Worm (Caenorhabditis elegans) whole organism, mixed stage, embryonic: ENCODE results near the gene C15F1.1.

Source experiments
- M03D4.4 ChIP-seq: sonication (generic microtip); optimal IDR thresholded peaks from 2 replicates; lab custom pipeline; 2017; ENCODE audit warnings: mild to moderate bottlenecking, missing genetic modification characterization, missing compliant biosample characterization
- bed-3 ChIP-seq: fragments of 200-800 bp; sonication (Bioruptor generic); optimal IDR thresholded peaks from 3 replicates; lab custom pipeline; 2018; ENCODE audit warnings: mild to moderate bottlenecking, missing genetic modification characterization, moderate library complexity, missing compliant biosample characterization
- blmp-1 ChIP-seq: fragments of 150-350 bp; optimal IDR thresholded peaks from 2 replicates; lab custom pipeline; 2014; ENCODE audit warnings: missing biosample characterization, missing genetic modification characterization
- ceh-43 ChIP-seq: fragments of 200-800 bp; sonication (Bioruptor generic); optimal IDR thresholded peaks from 2 replicates; lab custom pipeline; 2018; ENCODE audit warnings: mild to moderate bottlenecking, missing genetic modification characterization, moderate library complexity, missing compliant biosample characterization
- ceh-83 ChIP-seq: fragments of 200-800 bp; sonication (Bioruptor generic); optimal IDR thresholded peaks from 2 replicates; lab custom pipeline; 2018; ENCODE audit warnings: mild to moderate bottlenecking, missing genetic modification characterization, missing compliant biosample characterization
- ces-1 ChIP-seq: fragments of 150-350 bp; optimal IDR thresholded peaks from 2 replicates; lab custom pipeline; 2014; ENCODE audit warnings: missing biosample characterization, missing genetic modification reagents, missing genetic modification characterization
- cnd-1 ChIP-seq: fragments of 200-800 bp; sonication (Bioruptor generic); optimal IDR thresholded peaks from 2 replicates; lab custom pipeline; 2018; ENCODE audit warnings: mild to moderate bottlenecking, missing genetic modification characterization, missing compliant biosample characterization
- drap-1 ChIP-seq: fragments of 200-800 bp; sonication (Bioruptor generic); optimal IDR thresholded peaks from 3 replicates; lab custom pipeline; 2018; ENCODE audit warnings: mild to moderate bottlenecking, missing genetic modification characterization, missing compliant biosample characterization
- elt-1 ChIP-seq: sonication (generic microtip); optimal IDR thresholded peaks from 2 replicates; lab custom pipeline; 2017; ENCODE audit warnings: missing genetic modification characterization, mild to moderate bottlenecking, missing compliant biosample characterization, antibody characterized with exemption, moderate library complexity, borderline replicate concordance; ENCODE audit not compliant: insufficient read depth
- elt-3 ChIP-seq: fragments of 150-350 bp; optimal IDR thresholded peaks from 2 replicates; lab custom pipeline; 2014; ENCODE audit warnings: missing biosample characterization, missing genetic modification characterization
- flh-1 ChIP-seq: fragments of 200-800 bp; sonication (Bioruptor generic); optimal IDR thresholded peaks from 2 replicates; lab custom pipeline; 2018; ENCODE audit warnings: mild to moderate bottlenecking, missing genetic modification characterization, moderate library complexity, missing compliant biosample characterization
- ham-2 ChIP-seq: fragments of 200-800 bp; sonication (Bioruptor generic); optimal IDR thresholded peaks from 2 replicates; lab custom pipeline; 2018; ENCODE audit warnings: mild to moderate bottlenecking, missing genetic modification characterization, missing compliant biosample characterization
- hlh-1 ChIP-seq: fragments of 150-350 bp; optimal IDR thresholded peaks from 2 replicates; lab custom pipeline; 2014; ENCODE audit warnings: missing biosample characterization, missing genetic modification reagents, missing genetic modification characterization
- lin-13 ChIP-seq: fragments of 150-350 bp; optimal IDR thresholded peaks from 2 replicates; lab custom pipeline; 2014; ENCODE audit warnings: missing biosample characterization, missing genetic modification characterization
- lin-32 ChIP-seq: fragments of 200-800 bp; sonication (Bioruptor generic); optimal IDR thresholded peaks from 2 replicates; lab custom pipeline; 2018; ENCODE audit warnings: mild to moderate bottlenecking, missing genetic modification characterization, missing compliant biosample characterization
- lsy-2 ChIP-seq: fragments of 150-350 bp; optimal IDR thresholded peaks from 2 replicates; lab custom pipeline; 2014; ENCODE audit warnings: missing biosample characterization, missing genetic modification characterization
- mab-5 ChIP-seq: fragments of 150-350 bp; optimal IDR thresholded peaks from 2 replicates; lab custom pipeline; 2014; ENCODE audit warnings: missing biosample characterization, missing genetic modification characterization
- mep-1 ChIP-seq: fragments of 150-350 bp; optimal IDR thresholded peaks from 2 replicates; lab custom pipeline; 2017; ENCODE audit warnings: missing biosample characterization, missing genetic modification reagents, missing genetic modification characterization, inconsistent platforms
- mls-2 ChIP-seq: sonication (generic microtip); optimal IDR thresholded peaks from 2 replicates; lab custom pipeline; 2016; ENCODE audit warnings: mild to moderate bottlenecking, missing genetic modification characterization, moderate library complexity, missing compliant biosample characterization
- nhr-12 ChIP-seq: fragments of 150-350 bp; optimal IDR thresholded peaks from 2 replicates; lab custom pipeline; 2014; ENCODE audit warnings: missing biosample characterization, missing genetic modification characterization
- nhr-2 ChIP-seq: fragments of 150-350 bp; optimal IDR thresholded peaks from 2 replicates; lab custom pipeline; 2014; ENCODE audit warnings: missing biosample characterization, missing genetic modification characterization
- nhr-237 ChIP-seq: fragments of 150-350 bp; optimal IDR thresholded peaks from 2 replicates; lab custom pipeline; 2014; ENCODE audit warnings: missing biosample characterization, missing genetic modification characterization
- nhr-28 ChIP-seq: fragments of 150-350 bp; optimal IDR thresholded peaks from 2 replicates; lab custom pipeline; 2014; ENCODE audit warnings: missing biosample characterization, missing genetic modification characterization
- pha-4 ChIP-seq: fragments of 150-350 bp; optimal IDR thresholded peaks from 2 replicates; lab custom pipeline; 2018; ENCODE audit warnings: missing biosample characterization, missing genetic modification reagents, missing genetic modification characterization
- sem-2 ChIP-seq: fragments of 200-800 bp; sonication (Bioruptor generic); optimal IDR thresholded peaks from 2 replicates; lab custom pipeline; 2018; ENCODE audit warnings: mild to moderate bottlenecking, missing genetic modification characterization, missing compliant biosample characterization
- snpc-4 ChIP-seq: fragments of 150-350 bp; optimal IDR thresholded peaks from 2 replicates; lab custom pipeline; 2014; ENCODE audit warnings: missing biosample characterization, missing genetic modification characterization
- sptf-1 ChIP-seq: sonication (generic microtip); optimal IDR thresholded peaks from 2 replicates; lab custom pipeline; 2017; ENCODE audit warnings: mild to moderate bottlenecking, missing genetic modification characterization, moderate library complexity, missing compliant biosample characterization
- tbx-8 ChIP-seq: fragments of 200-800 bp; sonication (Bioruptor generic); optimal IDR thresholded peaks from 2 replicates; lab custom pipeline; 2018; ENCODE audit warnings: mild to moderate bottlenecking, missing genetic modification characterization, moderate library complexity, missing compliant biosample characterization
- unc-120 ChIP-seq: sonication (generic microtip); optimal IDR thresholded peaks from 2 replicates; lab custom pipeline; 2017; ENCODE audit warnings: missing genetic modification characterization, missing compliant biosample characterization; ENCODE audit not compliant: poor library complexity, severe bottlenecking
- unc-39 ChIP-seq: fragments of 150-350 bp; optimal IDR thresholded peaks from 2 replicates; lab custom pipeline; 2014; ENCODE audit warnings: missing biosample characterization, missing genetic modification characterization
- unc-62 ChIP-seq: fragments of 150-350 bp; optimal IDR thresholded peaks from 2 replicates; lab custom pipeline; 2014; ENCODE audit warnings: missing biosample characterization, missing genetic modification reagents, missing genetic modification characterization
- zip-8 ChIP-seq: fragments of 150-350 bp; optimal IDR thresholded peaks from 2 replicates; lab custom pipeline; 2014; ENCODE audit warnings: missing biosample characterization, missing genetic modification characterization
- ztf-11 ChIP-seq: fragments of 150-350 bp; optimal IDR thresholded peaks from 2 replicates; lab custom pipeline; 2014; ENCODE audit warnings: missing biosample characterization, missing genetic modification characterization

The C15F1.1 gene

ce11 chrII:6989830-6990287, at the start of gene C15F1.1:
C15F1.1 (plus strand) TSS chrII:6989880.
- TF ChIP-seq unc-120 (no peak), sptf-1 (tag; lab: Kevin White, UChicago) (no peak), M03D4.4 (tag; lab: Kevin White, UChicago) (no peak), ceh-43 (no peak), unc-39 (tag; lab: Kevin White, UChicago) (no peak), drap-1 (GFP tag; lab: Kevin White, UChicago) (no peak), cnd-1 (tag; lab: Kevin White, UChicago) (no peak), mep-1 (no peak), lin-13 (tag; lab: Kevin White, UChicago) (no peak), nhr-12 (tag; lab: Kevin White, UChicago) (no peak), lin-32 (GFP tag; lab: Kevin White, UChicago) (no peak), lsy-2 (tag; lab: Kevin White, UChicago) (no peak), pha-4 (tag; lab: Kevin White, UChicago) (no peak), tbx-8 (GFP tag; lab: Kevin White, UChicago) (no peak), ham-2 (GFP tag; lab: Kevin White, UChicago) (no peak), nhr-237 (tag; lab: Kevin White, UChicago) (no peak)
- TF ChIP-seq, all 35 proteins: peak for 0

- no peak for TF ChIP-seq drap-1 (GFP tag; lab: Kevin White, UChicago)
- TF ChIP-seq nhr-12 (tag; lab: Kevin White, UChicago) = no peak
- peak; percentile 80 for TF ChIP-seq ces-1 (GFP tag; lab: Kevin White, UChicago)
- TF ChIP-seq sptf-1 (tag; lab: Kevin White, UChicago) = no peak
- no peak for TF ChIP-seq unc-120
- no peak for TF ChIP-seq elt-1 (tag; lab: Kevin White, UChicago)
Observed at ce11 chrII:6940726-6941230, 48.9 kb upstream of the C15F1.1 start.

- TF ChIP-seq flh-1 (GFP tag; lab: Kevin White, UChicago) (no peak), cnd-1 (tag; lab: Kevin White, UChicago) (no peak), ces-1 (GFP tag; lab: Kevin White, UChicago) (peak; percentile 90), zip-8 (no peak)
- TF ChIP-seq, all 35 proteins: peak for 1
Observed at ce11 chrII:6941520-6941919, 48.2 kb upstream of the C15F1.1 start.

ce11 chrII:6943299-6944051, 46.2 kb upstream of the C15F1.1 start:
- TF ChIP-seq ham-2 (GFP tag; lab: Kevin White, UChicago) (no peak), mls-2 (tag; lab: Kevin White, UChicago) (peak; percentile 58), ces-1 (GFP tag; lab: Kevin White, UChicago) (peak; percentile 26), ztf-11 (tag; lab: Kevin White, UChicago) (no peak), mep-1 (peak; percentile 32), M03D4.4 (tag; lab: Kevin White, UChicago) (peak; percentile 38), flh-1 (GFP tag; lab: Kevin White, UChicago) (no peak), lin-32 (GFP tag; lab: Kevin White, UChicago) (no peak), unc-62 (GFP tag; lab: Kevin White, UChicago) (no peak), nhr-12 (tag; lab: Kevin White, UChicago) (no peak), sptf-1 (tag; lab: Kevin White, UChicago) (peak; percentile 39), ceh-83 (GFP tag; lab: Kevin White, UChicago) (peak; percentile 50), drap-1 (GFP tag; lab: Kevin White, UChicago) (no peak), unc-120 (peak; percentile 90), elt-3 (tag; lab: Kevin White, UChicago) (no peak), unc-39 (tag; lab: Kevin White, UChicago) (no peak), snpc-4 (tag; lab: Kevin White, UChicago) (no peak), ceh-43 (no peak), blmp-1 (no peak), sem-2 (GFP tag; lab: Kevin White, UChicago) (no peak), cnd-1 (tag; lab: Kevin White, UChicago) (peak; percentile 56), pha-4 (tag; lab: Kevin White, UChicago) (peak; percentile 31), nhr-28 (tag; lab: Kevin White, UChicago) (no peak), nhr-2 (peak; percentile 73), hlh-1 (tag; lab: Kevin White, UChicago) (peak; percentile 4), mab-5 (no peak), bed-3 (GFP tag; lab: Kevin White, UChicago) (no peak), lin-13 (tag; lab: Kevin White, UChicago) (no peak)
